Worm (Caenorhabditis elegans) whole organism, L3 larva: ENCODE measurements around the gene klf-1.

Experiments used
- ama-1 ChIP-seq: fragments of 150-350 bp; optimal IDR thresholded peaks from 2 replicates; lab custom pipeline; 2018
- ceh-82 ChIP-seq: fragments of 150-350 bp; optimal IDR thresholded peaks from 2 replicates; lab custom pipeline; 2014; ENCODE audit warnings: missing biosample characterization, missing genetic modification characterization
- egl-27 ChIP-seq: sonication (generic microtip); optimal IDR thresholded peaks from 4 replicates; lab custom pipeline; 2017; ENCODE audit warnings: missing biosample characterization, missing genetic modification reagents, missing genetic modification characterization
- lin-39 ChIP-seq: fragments of 150-350 bp; optimal IDR thresholded peaks from 2 replicates; lab custom pipeline; 2018; ENCODE audit warnings: missing biosample characterization, missing genetic modification reagents, missing genetic modification characterization
- nhr-11 ChIP-seq: fragments of 150-350 bp; optimal IDR thresholded peaks from 2 replicates; lab custom pipeline; 2014; ENCODE audit warnings: missing biosample characterization, missing genetic modification characterization
- nhr-12 ChIP-seq: fragments of 150-350 bp; optimal IDR thresholded peaks from 2 replicates; lab custom pipeline; 2014; ENCODE audit warnings: missing biosample characterization, missing genetic modification characterization
- nhr-23 ChIP-seq: fragments of 150-350 bp; optimal IDR thresholded peaks from 2 replicates; lab custom pipeline; 2014; ENCODE audit warnings: missing biosample characterization, missing genetic modification reagents, missing genetic modification characterization
- snpc-4 ChIP-seq: fragments of 150-350 bp; optimal IDR thresholded peaks from 2 replicates; lab custom pipeline; 2014; ENCODE audit warnings: missing biosample characterization, missing genetic modification characterization
- unc-39 ChIP-seq: sonication (generic microtip); optimal IDR thresholded peaks from 4 replicates; lab custom pipeline; 2017; ENCODE audit warnings: missing biosample characterization, missing genetic modification characterization

DNA sequence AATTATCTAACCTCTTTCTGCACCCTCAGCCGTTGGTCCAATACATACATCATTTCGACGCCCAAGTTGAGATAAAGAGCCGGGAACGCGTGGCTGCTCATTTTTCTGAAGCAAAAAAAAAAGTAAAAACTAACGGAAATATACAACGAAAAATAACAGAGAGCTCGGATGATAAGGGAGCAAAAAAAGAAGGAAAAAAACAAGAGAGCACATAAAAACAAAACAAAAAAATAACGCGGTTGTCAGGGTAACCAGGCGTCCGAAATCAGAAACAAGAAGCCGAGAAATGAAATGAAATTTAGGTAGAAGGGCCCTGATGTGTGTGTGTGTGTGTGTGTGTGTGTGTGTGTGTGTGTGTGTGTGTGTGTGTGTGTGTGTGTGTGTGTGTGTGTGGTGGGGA is 50.0 kb downstream of the klf-1 start, which contains the start of gene R10F2.5:
- TF ChIP-seq lin-39 (tag; lab: Kevin White, UChicago) (no peak), ama-1 (lab: Kevin White, UChicago) (no peak), unc-39 (tag; lab: Kevin White, UChicago) (no peak), nhr-23 (tag; lab: Kevin White, UChicago) (no peak), snpc-4 (tag; lab: Kevin White, UChicago) (no peak), ceh-82 (tag; lab: Kevin White, UChicago) (no peak), nhr-12 (tag; lab: Kevin White, UChicago) (no peak), nhr-11 (tag; lab: Kevin White, UChicago) (no peak), egl-27 (tag; lab: Kevin White, UChicago) (no peak)
